Fruit fly (Drosophila melanogaster) whole organism, embryonic: Measurements from ENCODE around the gene Dis3.
A peak's percentile ranks its signal among the peaks of the same experiment; 100 is the strongest.

ENCODE experiments used
- Aef1 ChIP-seq: fragments of 200-800 bp; sonication (Bioruptor generic); IDR thresholded peaks from 3 replicates; pipeline ENCODE4 v1.3.6; 2022; ENCODE audit warnings: missing biosample characterization, missing genetic modification characterization
- CG10209 ChIP-seq: fragments of 200-800 bp; sonication (Bioruptor generic); optimal IDR thresholded peaks from 3 replicates; lab custom pipeline; 2017; ENCODE audit warnings: missing biosample characterization, mild to moderate bottlenecking, missing genetic modification characterization, missing genetic modification reagents
- CG11696 ChIP-seq: fragments of 200-800 bp; sonication (Bioruptor generic); IDR thresholded peaks from 2 replicates; pipeline ENCODE4 v1.3.6; 2022; ENCODE audit warnings: missing biosample characterization, missing genetic modification characterization
- CG12744 ChIP-seq: fragments of 200-800 bp; sonication (Bioruptor generic); optimal IDR thresholded peaks from 2 replicates; lab custom pipeline; 2016; ENCODE audit warnings: missing biosample characterization, missing genetic modification characterization
- CG14860 ChIP-seq: fragments of 200-800 bp; sonication (Bioruptor generic); IDR thresholded peaks from 3 replicates; pipeline ENCODE4 v1.3.6; 2022; ENCODE audit warnings: missing biosample characterization, missing genetic modification characterization; ENCODE audit not compliant: partially characterized antibody
- CG1529 ChIP-seq: fragments of 200-800 bp; sonication (Bioruptor generic); optimal IDR thresholded peaks from 3 replicates; lab custom pipeline; 2018; ENCODE audit warnings: missing biosample characterization, missing genetic modification characterization
- CG1602 ChIP-seq: fragments of 200-800 bp; sonication (Bioruptor generic); optimal IDR thresholded peaks from 3 replicates; lab custom pipeline; 2016; ENCODE audit warnings: missing biosample characterization, missing genetic modification characterization
- CG17328 ChIP-seq: fragments of 200-800 bp; sonication (Bioruptor generic); IDR thresholded peaks from 2 replicates; pipeline ENCODE4 v1.3.6; 2022; ENCODE audit warnings: missing biosample characterization, missing genetic modification characterization
- CG18476 ChIP-seq: fragments of 200-800 bp; sonication (Bioruptor generic); optimal IDR thresholded peaks from 2 replicates; lab custom pipeline; 2016; ENCODE audit warnings: missing biosample characterization, mild to moderate bottlenecking, missing genetic modification characterization
- CG2116 ChIP-seq: fragments of 200-800 bp; sonication (Bioruptor generic); optimal IDR thresholded peaks from 3 replicates; lab custom pipeline; 2018; ENCODE audit warnings: missing biosample characterization, mild to moderate bottlenecking, missing genetic modification characterization
- CG32767 ChIP-seq: fragments of 200-800 bp; sonication (Bioruptor generic); IDR thresholded peaks from 2 replicates; pipeline ENCODE4 v1.3.6; 2022; ENCODE audit warnings: missing biosample characterization, missing genetic modification characterization
- CG3838 ChIP-seq: fragments of 200-800 bp; sonication (Bioruptor generic); optimal IDR thresholded peaks from 3 replicates; lab custom pipeline; 2016; ENCODE audit warnings: missing biosample characterization, missing genetic modification characterization
- CG4328 ChIP-seq: fragments of 200-800 bp; sonication (Bioruptor generic); optimal IDR thresholded peaks from 3 replicates; lab custom pipeline; 2017; ENCODE audit warnings: missing biosample characterization, missing genetic modification reagents, missing genetic modification characterization
- CG4730 ChIP-seq: fragments of 200-800 bp; sonication (Bioruptor generic); IDR thresholded peaks from 2 replicates; pipeline ENCODE4 v1.3.6; 2022; ENCODE audit warnings: missing biosample characterization, missing genetic modification characterization
- CG6765 ChIP-seq: fragments of 200-800 bp; sonication (Bioruptor generic); optimal IDR thresholded peaks from 3 replicates; lab custom pipeline; 2017; ENCODE audit warnings: missing biosample characterization, mild to moderate bottlenecking, missing genetic modification characterization
- CG7372 ChIP-seq: fragments of 200-800 bp; sonication (Bioruptor generic); IDR thresholded peaks from 2 replicates; pipeline ENCODE4 v1.3.6; 2022; ENCODE audit warnings: missing biosample characterization, missing genetic modification characterization
- CG7963 ChIP-seq: fragments of 200-800 bp; sonication (Bioruptor generic); IDR thresholded peaks from 3 replicates; pipeline ENCODE4 v1.3.6; 2022; ENCODE audit warnings: missing biosample characterization, missing genetic modification characterization; ENCODE audit not compliant: partially characterized antibody
- CG9932 ChIP-seq: fragments of 200-800 bp; sonication (Bioruptor generic); IDR thresholded peaks from 2 replicates; pipeline ENCODE4 v1.3.6; 2022; ENCODE audit warnings: missing biosample characterization, missing genetic modification characterization
- Chrac-16 ChIP-seq: fragments of 200-800 bp; sonication (Bioruptor generic); optimal IDR thresholded peaks from 3 replicates; lab custom pipeline; 2016; ENCODE audit warnings: missing biosample characterization, missing genetic modification characterization
- Fer2 ChIP-seq: fragments of 200-800 bp; sonication (Bioruptor generic); optimal IDR thresholded peaks from 2 replicates; lab custom pipeline; 2018; ENCODE audit warnings: missing biosample characterization, mild to moderate bottlenecking, missing genetic modification characterization, moderate library complexity
- Fer3 ChIP-seq: fragments of 200-800 bp; sonication (Bioruptor generic); optimal IDR thresholded peaks from 2 replicates; lab custom pipeline; 2018; ENCODE audit warnings: missing biosample characterization, mild to moderate bottlenecking, missing genetic modification characterization, moderate library complexity
- Hand ChIP-seq: fragments of 200-800 bp; sonication (Bioruptor generic); optimal IDR thresholded peaks from 2 replicates; lab custom pipeline; 2017; ENCODE audit warnings: mild to moderate bottlenecking, missing biosample characterization, missing genetic modification reagents, missing genetic modification characterization
- HmgZ ChIP-seq: fragments of 200-800 bp; sonication (Bioruptor generic); optimal IDR thresholded peaks from 2 replicates; lab custom pipeline; 2018; ENCODE audit warnings: missing biosample characterization, mild to moderate bottlenecking, missing genetic modification characterization
- Jarid2 ChIP-seq: fragments of 200-800 bp; sonication (Bioruptor generic); optimal IDR thresholded peaks from 3 replicates; lab custom pipeline; 2017; ENCODE audit warnings: mild to moderate bottlenecking, missing biosample characterization, missing genetic modification reagents, missing genetic modification characterization
- MESR4 ChIP-seq: fragments of 200-800 bp; sonication (Bioruptor generic); optimal IDR thresholded peaks from 2 replicates; lab custom pipeline; 2018; ENCODE audit warnings: missing biosample characterization, mild to moderate bottlenecking, missing genetic modification characterization, moderate library complexity
- NFAT ChIP-seq: fragments of 200-800 bp; sonication (Bioruptor generic); IDR thresholded peaks from 2 replicates; pipeline ENCODE4 v1.3.6; 2022; ENCODE audit warnings: missing biosample characterization, missing genetic modification characterization
- Oaz ChIP-seq: fragments of 200-800 bp; sonication (Bioruptor generic); IDR thresholded peaks from 2 replicates; pipeline ENCODE4 v1.3.6; 2022; ENCODE audit warnings: missing biosample characterization, missing genetic modification characterization
- Rx ChIP-seq: fragments of 200-800 bp; sonication (Bioruptor generic); IDR thresholded peaks from 2 replicates; pipeline ENCODE4 v1.3.6; 2022; ENCODE audit warnings: missing biosample characterization, missing genetic modification characterization
- Six4 ChIP-seq: fragments of 200-800 bp; sonication (Bioruptor generic); optimal IDR thresholded peaks from 2 replicates; lab custom pipeline; 2016; ENCODE audit warnings: missing biosample characterization, missing genetic modification characterization
- Sry-δ ChIP-seq: fragments of 200-800 bp; sonication (Bioruptor generic); optimal IDR thresholded peaks from 2 replicates; lab custom pipeline; 2016; ENCODE audit warnings: missing biosample characterization, missing genetic modification characterization
- Xrp1 ChIP-seq: fragments of 200-800 bp; sonication (Bioruptor generic); IDR thresholded peaks from 2 replicates; pipeline ENCODE4 v1.3.6; 2022; ENCODE audit warnings: missing biosample characterization, missing genetic modification characterization
- ap ChIP-seq: fragments of 200-800 bp; sonication (Bioruptor generic); IDR thresholded peaks from 2 replicates; pipeline ENCODE4 v1.3.6; 2022; ENCODE audit warnings: missing biosample characterization, missing genetic modification characterization
- cg ChIP-seq: fragments of 200-800 bp; sonication (Bioruptor generic); optimal IDR thresholded peaks from 3 replicates; lab custom pipeline; 2019; ENCODE audit warnings: missing biosample characterization, mild to moderate bottlenecking, missing genetic modification characterization, moderate library complexity
- dan ChIP-seq: fragments of 200-800 bp; sonication (Bioruptor generic); IDR thresholded peaks from 2 replicates; pipeline ENCODE4 v1.3.6; 2022; ENCODE audit warnings: missing biosample characterization, missing genetic modification characterization
- en ChIP-seq: fragments of 200-800 bp; sonication (Bioruptor generic); optimal IDR thresholded peaks from 2 replicates; lab custom pipeline; 2016; ENCODE audit warnings: missing biosample characterization, missing genetic modification characterization
- esg ChIP-seq: fragments of 200-800 bp; sonication (Bioruptor generic); conservative IDR thresholded peaks from 2 replicates; pipeline ENCODE4 v1.3.6; 2022; ENCODE audit warnings: missing biosample characterization, missing genetic modification characterization
- fd3F ChIP-seq: fragments of 200-800 bp; sonication (Bioruptor generic); optimal IDR thresholded peaks from 2 replicates; lab custom pipeline; 2018; ENCODE audit warnings: missing biosample characterization, mild to moderate bottlenecking, missing genetic modification characterization, moderate library complexity
- fru ChIP-seq: fragments of >200 bp; optimal IDR thresholded peaks from 2 replicates; lab custom pipeline; 2017
- grn ChIP-seq: fragments of 200-800 bp; sonication (Bioruptor generic); optimal IDR thresholded peaks from 3 replicates; lab custom pipeline; 2017; ENCODE audit warnings: missing biosample characterization, missing genetic modification characterization
- hth ChIP-seq: fragments of >200 bp; optimal IDR thresholded peaks from 2 replicates; lab custom pipeline; 2017; ENCODE audit warnings: inconsistent platforms
- lab ChIP-seq: fragments of 200-800 bp; sonication (Bioruptor generic); optimal IDR thresholded peaks from 3 replicates; lab custom pipeline; 2017; ENCODE audit warnings: missing biosample characterization, missing genetic modification characterization, mild to moderate bottlenecking, moderate library complexity, missing genetic modification reagents
- lmd ChIP-seq: fragments of 200-800 bp; sonication (Bioruptor generic); IDR thresholded peaks from 2 replicates; pipeline ENCODE4 v1.3.6; 2022; ENCODE audit warnings: missing biosample characterization, missing genetic modification characterization
- lola ChIP-seq, 3 experiments: fragments of >200 bp in 2 of 3; fragments of 200-800 bp in 1 of 3; sonication (Bioruptor generic) in 1 of 3; optimal IDR thresholded peaks; 2 replicates each; lab custom pipeline; 2017 to 2019; ENCODE audit warnings: missing biosample characterization in 3 of 3, missing genetic modification characterization in 3 of 3, mild to moderate bottlenecking in 1 of 3, moderate library complexity in 1 of 3
- mirr ChIP-seq: fragments of 200-800 bp; sonication (Bioruptor generic); optimal IDR thresholded peaks from 3 replicates; lab custom pipeline; 2018; ENCODE audit warnings: missing biosample characterization, mild to moderate bottlenecking, missing genetic modification characterization
- ranshi ChIP-seq: fragments of 200-800 bp; sonication (Bioruptor generic); IDR thresholded peaks from 2 replicates; pipeline ENCODE4 v1.3.6; 2022; ENCODE audit warnings: missing biosample characterization, missing genetic modification characterization
- sob ChIP-seq: fragments of 200-800 bp; sonication (Bioruptor generic); IDR thresholded peaks from 2 replicates; pipeline ENCODE4 v1.3.6; 2022; ENCODE audit warnings: missing biosample characterization, missing genetic modification characterization
- sqz ChIP-seq: fragments of 200-800 bp; sonication (Bioruptor generic); optimal IDR thresholded peaks from 3 replicates; lab custom pipeline; 2018; ENCODE audit warnings: missing biosample characterization, mild to moderate bottlenecking, missing genetic modification characterization
- trem ChIP-seq: fragments of 200-800 bp; optimal IDR thresholded peaks from 3 replicates; lab custom pipeline; 2019; ENCODE audit warnings: missing biosample characterization, mild to moderate bottlenecking, missing genetic modification characterization, moderate library complexity
- unc-4 ChIP-seq: fragments of 200-800 bp; sonication (Bioruptor generic); IDR thresholded peaks from 2 replicates; pipeline ENCODE4 v1.3.6; 2022; ENCODE audit warnings: missing biosample characterization, missing genetic modification characterization; ENCODE audit not compliant: partially characterized antibody

Gene Dis3

DNA sequence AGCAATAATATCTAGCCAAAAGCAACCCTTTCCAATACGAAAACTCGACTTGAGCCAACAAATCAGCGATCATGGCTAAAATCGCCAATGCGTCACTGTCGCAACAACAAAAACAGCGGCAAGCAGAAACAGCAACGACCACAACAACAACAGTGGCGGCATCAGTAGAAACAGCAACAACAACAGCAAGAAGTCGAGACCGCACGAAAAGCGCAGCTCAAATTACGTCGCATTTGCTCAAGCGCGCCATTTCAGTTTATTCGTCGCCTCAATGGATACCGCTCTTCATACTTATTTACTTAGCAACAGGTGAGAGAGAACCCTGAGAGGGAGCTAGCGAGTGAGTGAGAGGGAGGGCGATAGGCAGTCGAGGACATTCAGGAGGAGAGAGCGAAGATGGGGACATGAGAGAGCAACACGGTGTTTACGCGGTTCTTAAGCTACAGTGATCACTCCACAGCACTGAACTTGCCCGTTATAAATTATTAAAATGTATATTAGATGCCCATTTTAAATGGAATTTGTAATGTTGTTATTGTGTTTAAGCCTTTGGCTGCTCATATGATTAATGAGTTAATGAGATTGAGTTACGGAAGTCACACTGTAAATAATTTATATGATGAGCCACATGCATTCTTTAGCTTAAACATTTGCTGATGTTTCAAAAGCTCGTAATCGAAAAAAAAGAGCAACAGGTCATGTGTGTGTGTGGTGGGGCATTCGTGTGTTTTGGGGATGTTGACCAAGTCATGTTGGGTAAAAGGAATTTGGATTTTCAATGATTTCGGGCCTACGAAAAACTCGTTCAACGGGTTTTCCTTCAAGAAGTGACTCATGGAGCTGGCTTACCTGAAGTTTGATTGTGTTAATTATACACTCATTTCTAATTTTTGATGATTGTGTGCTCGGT lies 37.4 kb upstream of the Dis3 start (continued):
- TF ChIP-seq CG10209 (GFP tag; lab: Kevin White, UChicago): peak; percentile 84
- peak; percentile 76 for TF ChIP-seq CG12744 (GFP tag; lab: Kevin White, UChicago)
- peak; percentile 40 for TF ChIP-seq CG1529 (GFP tag; lab: Kevin White, UChicago)
- peak; percentile 59 for TF ChIP-seq HmgZ (tag; lab: Kevin White, UChicago)
- TF ChIP-seq CG4730 (GFP tag; lab: Robert Waterston, UW): peak; percentile 76
- TF ChIP-seq esg (GFP tag; lab: Robert Waterston, UW): peak; percentile 75
- TF ChIP-seq CG1602 (GFP tag; lab: Kevin White, UChicago): peak; percentile 76
- TF ChIP-seq cg (GFP tag; lab: Kevin White, UChicago): no peak
- TF ChIP-seq lola (GFP tag; optimal IDR thresholded peaks at IDR 0.05; lab: Kevin White, UChicago): peak in 1 of 3 experiments; percentile 78
- TF ChIP-seq Fer3 (tag; lab: Kevin White, UChicago): peak; percentile 78
- TF ChIP-seq CG7372 (GFP tag; lab: Robert Waterston, UW): peak; percentile 77
- peak; percentile 81 for TF ChIP-seq ranshi (GFP tag; lab: Robert Waterston, UW)
- TF ChIP-seq CG2116 (GFP tag; lab: Kevin White, UChicago): peak; percentile 36
- TF ChIP-seq CG3838: no peak
- no peak for TF ChIP-seq Jarid2 (GFP tag; lab: Kevin White, UChicago)
- no peak for TF ChIP-seq unc-4 (GFP tag; lab: Robert Waterston, UW)
- no peak for TF ChIP-seq CG7963 (GFP tag; lab: Robert Waterston, UW)
- no peak for TF ChIP-seq grn
- peak; percentile 65; the same call in 1 of the 2 replicates for TF ChIP-seq ap (GFP tag; lab: Robert Waterston, UW)
- peak; percentile 74; the same call in 1 of the 2 replicates for TF ChIP-seq NFAT (GFP tag; lab: Robert Waterston, UW)
- peak; percentile 56 for TF ChIP-seq Fer2
- TF ChIP-seq Sry-δ: peak; percentile 11
- no peak for TF ChIP-seq hth (lab: Kevin White, UChicago)
- no peak for TF ChIP-seq fru (lab: Kevin White, UChicago)
- peak; percentile 76 for TF ChIP-seq CG11696 (GFP tag; lab: Robert Waterston, UW)
- peak; percentile 69 for TF ChIP-seq dan
- TF ChIP-seq Rx (GFP tag; lab: Robert Waterston, UW): peak; percentile 67
- peak; percentile 42 for TF ChIP-seq mirr (GFP tag; lab: Kevin White, UChicago)
- peak; percentile 34 for TF ChIP-seq en (GFP tag; lab: Kevin White, UChicago)
- TF ChIP-seq CG32767: peak; percentile 72
- TF ChIP-seq CG17328 (GFP tag; lab: Robert Waterston, UW): peak; percentile 87
- TF ChIP-seq trem (tag; lab: Kevin White, UChicago): peak; percentile 59
- TF ChIP-seq fd3F: peak; percentile 79
- no peak for TF ChIP-seq CG14860 (GFP tag; lab: Robert Waterston, UW)
- no peak for TF ChIP-seq CG4328 (GFP tag; lab: Kevin White, UChicago)
- TF ChIP-seq MESR4 (GFP tag; lab: Kevin White, UChicago): peak; percentile 4
- peak; percentile 76 for TF ChIP-seq Aef1
- peak; percentile 37; the same call in 1 of the 2 replicates for TF ChIP-seq Oaz (GFP tag; lab: Robert Waterston, UW)
- peak; percentile 86 for TF ChIP-seq Xrp1 (GFP tag; lab: Robert Waterston, UW)
- TF ChIP-seq Hand (GFP tag; lab: Kevin White, UChicago): peak; percentile 34
- peak; percentile 89 for TF ChIP-seq lmd (GFP tag; lab: Robert Waterston, UW)
- peak; percentile 84 for TF ChIP-seq CG9932
- peak; percentile 71 for TF ChIP-seq Six4 (GFP tag; lab: Kevin White, UChicago)
- peak; percentile 80 for TF ChIP-seq sob (GFP tag; lab: Robert Waterston, UW)
- TF ChIP-seq CG6765 (GFP tag; lab: Kevin White, UChicago): no peak
- TF ChIP-seq Chrac-16 (GFP tag; lab: Kevin White, UChicago): peak; percentile 82
- TF ChIP-seq lab (GFP tag; lab: Kevin White, UChicago): peak; percentile 84
- TF ChIP-seq sqz (GFP tag; lab: Kevin White, UChicago): peak; percentile 31
- TF ChIP-seq CG18476: peak; percentile 65
